Fruit fly (Drosophila melanogaster): ENCODE measurements around the gene CG32756.

dm6 chrX:5917310-5917988 lies 28.0 kb upstream of the CG32756 start:
- TF ChIP-seq CTCF (optimal IDR thresholded peaks at IDR 0.05) = no peak
- no peak for TF ChIP-seq CG8478 (optimal IDR thresholded peaks at IDR 0.05)
